Worm (Caenorhabditis elegans): ENCODE measurements around the gene set-11.
"Not testable (repeated sequence)": the region's sequence is repeated elsewhere in the genome, so short reads cannot be mapped to it uniquely, and the experiment has no call there.

The set-11 gene

ce11 chrII:2684783-2685182 lies 7.6 kb downstream of the set-11 start:
- TF ChIP-seq C38D4.7 (GFP tag; optimal IDR thresholded peaks at IDR 0.05) (no peak), gmeb-2 (tag; optimal IDR thresholded peaks at IDR 0.05) (no peak), nfya-1 (tag; optimal IDR thresholded peaks at IDR 0.05) (no peak), hlh-13 (GFP tag; optimal IDR thresholded peaks at IDR 0.05) (no peak), unc-3 (GFP tag; conservative IDR thresholded peaks at IDR 0.05) (no peak), unc-3 (tag; optimal IDR thresholded peaks at IDR 0.05) (no peak), pag-3 (tag; optimal IDR thresholded peaks at IDR 0.05; ENCODE audit: borderline replicate concordance) (no peak), lin-11 (tag; optimal IDR thresholded peaks at IDR 0.05) (no peak), pax-1 (tag; optimal IDR thresholded peaks at IDR 0.05) (no peak), pha-4 (tag; optimal IDR thresholded peaks at IDR 0.05) (no peak), ttx-3 (tag; optimal IDR thresholded peaks at IDR 0.05) (no peak), mec-3 (tag; optimal IDR thresholded peaks at IDR 0.05; ENCODE audit: borderline replicate concordance) (no peak), ahr-1 (tag; optimal IDR thresholded peaks at IDR 0.05) (no peak), ztf-16 (tag; optimal IDR thresholded peaks at IDR 0.05) (no peak), zip-5 (tag; optimal IDR thresholded peaks at IDR 0.05) (no peak)

- no peak for TF ChIP-seq pax-1 (tag; optimal IDR thresholded peaks at IDR 0.05)
- TF ChIP-seq C08G9.2 (tag; optimal IDR thresholded peaks at IDR 0.05): no peak
- TF ChIP-seq tbx-7 (tag; optimal IDR thresholded peaks at IDR 0.05): no peak
- no peak for TF ChIP-seq dve-1 (tag; optimal IDR thresholded peaks at IDR 0.05)
- TF ChIP-seq K02D7.2 (tag; optimal IDR thresholded peaks at IDR 0.05): no peak
- no peak for TF ChIP-seq hlh-6 (tag; optimal IDR thresholded peaks at IDR 0.05)
- no peak for TF ChIP-seq ceh-22 (tag; optimal IDR thresholded peaks at IDR 0.05)
- TF ChIP-seq pha-4 (tag; optimal IDR thresholded peaks at IDR 0.05): no peak
- no peak for TF ChIP-seq hlh-15 (tag; optimal IDR thresholded peaks at IDR 0.05)
- no peak for TF ChIP-seq madf-2 (tag; optimal IDR thresholded peaks at IDR 0.05)
- no peak for TF ChIP-seq Y22D7AL.16 (tag; optimal IDR thresholded peaks at IDR 0.05)
These were observed 8.2 kb downstream of the set-11 start, which contains the start of gene ceh-87 for ce11 chrII:2684208-2684607. ceh-87 (minus strand) TSS chrII:2684308.

- TF ChIP-seq tbx-2 (tag; optimal IDR thresholded peaks at IDR 0.05) (no peak), unc-3 (GFP tag; conservative IDR thresholded peaks at IDR 0.05) (no peak), unc-3 (tag; optimal IDR thresholded peaks at IDR 0.05) (no peak), ets-4 (tag; optimal IDR thresholded peaks at IDR 0.05) (no peak), ceh-2 (tag; optimal IDR thresholded peaks at IDR 0.05) (no peak)
These were observed 11.3 kb downstream of the set-11 start, which contains the start of gene F34D6.1 for ce11 chrII:2681118-2681517. F34D6.1 (minus strand) TSS chrII:2681218.

- no peak for TF ChIP-seq unc-3 (GFP tag; conservative IDR thresholded peaks at IDR 0.05)
- TF ChIP-seq unc-3 (tag; optimal IDR thresholded peaks at IDR 0.05): no peak
- TF ChIP-seq elt-2 (tag; optimal IDR thresholded peaks at IDR 0.05): peak; percentile 84
These were observed 14.7 kb downstream of the set-11 start, which contains the start of gene F22E5.17 for ce11 chrII:2677534-2678168. F22E5.17 (plus strand) TSS chrII:2678041.

- TF ChIP-seq ama-1 (optimal IDR thresholded peaks at IDR 0.05); T23F11.4 (GFP tag; optimal IDR thresholded peaks at IDR 0.05); tbx-7 (tag; optimal IDR thresholded peaks at IDR 0.05): not testable (repeated sequence)
These were observed 18.8 kb downstream of the set-11 start, which contains the start of the genes F22E5.20 and F22E5.1 for ce11 chrII:2673534-2673933. F22E5.20 (minus strand) TSS chrII:2673634. F22E5.1 (plus strand) TSS chrII:2673775.

- TF ChIP-seq ceh-9, nfya-1, ahr-1 (tag; optimal IDR thresholded peaks at IDR 0.05): not testable (repeated sequence)
These were observed 20.1 kb downstream of the set-11 start, which contains the start of gene sri-57 for ce11 chrII:2672320-2672719. sri-57 (minus strand) TSS chrII:2672420.
